Worm (Caenorhabditis elegans): ENCODE results near the gene cyh-1.

DNA sequence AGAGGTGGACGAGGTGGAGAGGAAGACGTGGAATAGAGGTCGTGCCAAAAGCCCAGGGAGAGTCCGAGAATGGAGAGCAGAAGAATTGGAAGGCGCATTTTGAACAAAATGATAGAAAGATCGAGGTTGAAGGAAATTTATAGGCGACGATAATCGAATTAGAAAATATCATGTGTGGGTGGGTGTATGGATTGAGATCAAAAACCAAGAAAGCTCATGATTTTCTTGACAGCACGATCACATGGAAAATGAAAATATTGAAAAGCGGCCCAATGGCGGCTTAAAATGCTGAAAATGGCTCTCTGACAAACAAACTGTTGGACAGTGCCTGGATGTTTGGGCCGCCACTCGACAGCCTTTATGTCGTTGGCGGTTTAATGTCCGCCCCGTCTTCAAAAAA lies 41.7 kb upstream of the cyh-1 start, which contains the start of gene C16C8.9:
- TF ChIP-seq cnd-1 (tag; optimal IDR thresholded peaks at IDR 0.05) (no peak), nhr-237 (tag; optimal IDR thresholded peaks at IDR 0.05) (no peak), blmp-1 (tag; optimal IDR thresholded peaks at IDR 0.05) (no peak), elt-3 (tag; optimal IDR thresholded peaks at IDR 0.05) (no peak), mep-1 (tag; optimal IDR thresholded peaks at IDR 0.05) (no peak)
